Worm (Caenorhabditis elegans) whole organism, dauer: ENCODE measurements around the gene sre-47.
"Not testable (repeated sequence)": the region's sequence is repeated elsewhere in the genome, so short reads cannot be mapped to it uniquely, and the experiment has no call there.

Experiments used
- unc-62 ChIP-seq: sonication (generic microtip); optimal IDR thresholded peaks from 2 replicates; lab custom pipeline; 2017; ENCODE audit warnings: missing biosample characterization, missing genetic modification reagents, missing genetic modification characterization

The sre-47 gene

ce11 chrII:13984551-13984950, at the start of gene sre-47:
TSS of gene sre-47 (minus strand) at chrII:13984651.
- TF ChIP-seq unc-62, result no peak

- TF ChIP-seq unc-62, result no peak
Observed at ce11 chrII:14032705-14033104, 48.3 kb upstream of the sre-47 start.

ce11 chrII:14021230-14021629, 36.8 kb upstream of the sre-47 start, which contains the start of gene F01D5.10:
TSS of gene F01D5.10 (minus strand) at chrII:14021330.
- not testable (repeated sequence) for TF ChIP-seq unc-62

ce11 chrII:14018887-14019286, 34.4 kb upstream of the sre-47 start:
- no peak for TF ChIP-seq unc-62

- TF ChIP-seq unc-62, result no peak
Observed at ce11 chrII:14018192-14018591, 33.7 kb upstream of the sre-47 start.

ce11 chrII:14016865-14017264, 32.4 kb upstream of the sre-47 start, which contains the start of gene cyp-37A1:
TSS of gene cyp-37A1 (minus strand) at chrII:14016965.
- TF ChIP-seq unc-62, result no peak

ce11 chrII:14014637-14015036, 30.2 kb upstream of the sre-47 start:
- TF ChIP-seq unc-62, result no peak

- no peak for TF ChIP-seq unc-62
Observed at ce11 chrII:14010656-14011376, 26.4 kb upstream of the sre-47 start, which contains the start of gene F01D5.8. TSS of gene F01D5.8 (plus strand) at chrII:14010706.

ce11 chrII:14008359-14008758, 23.9 kb upstream of the sre-47 start, which contains the start of gene F01D5.7:
TSS of gene F01D5.7 (plus strand) at chrII:14008659.
- TF ChIP-seq unc-62, result no peak

ce11 chrII:14006210-14006609, 21.8 kb upstream of the sre-47 start, which contains the start of gene F01D5.6:
TSS of gene F01D5.6 (plus strand) at chrII:14006510.
- no peak for TF ChIP-seq unc-62

ce11 chrII:14005183-14005582, 20.7 kb upstream of the sre-47 start:
- TF ChIP-seq unc-62, result no peak

ce11 chrII:14004770-14005169, 20.3 kb upstream of the sre-47 start:
- TF ChIP-seq unc-62, result no peak

ce11 chrII:14003821-14004430, 19.5 kb upstream of the sre-47 start:
- TF ChIP-seq unc-62, result no peak

ce11 chrII:14002200-14002599, 17.7 kb upstream of the sre-47 start, which contains the start of gene F01D5.5:
TSS of gene F01D5.5 (minus strand) at chrII:14002300.
- TF ChIP-seq unc-62, result no peak

- TF ChIP-seq unc-62, result not testable (repeated sequence)
Observed at ce11 chrII:14000044-14000443, 15.6 kb upstream of the sre-47 start, which contains the start of gene F01D5.3. TSS of gene F01D5.3 (minus strand) at chrII:14000144.

ce11 chrII:13998964-13999363, 14.5 kb upstream of the sre-47 start, which contains the start of gene F01D5.2:
TSS of gene F01D5.2 (minus strand) at chrII:13999064.
- TF ChIP-seq unc-62, result no peak

- TF ChIP-seq unc-62, result no peak
Observed at ce11 chrII:13997989-13998388, 13.5 kb upstream of the sre-47 start.

ce11 chrII:13997477-13997876, 13.0 kb upstream of the sre-47 start, which contains the start of gene F01D5.1:
TSS of gene F01D5.1 (minus strand) at chrII:13997581.
- no peak for TF ChIP-seq unc-62
